Worm (Caenorhabditis elegans) whole organism, L2 larva: ENCODE results near the gene T05G5.4.

Experiments
- alr-1 ChIP-seq: fragments of 150-350 bp; optimal IDR thresholded peaks from 2 replicates; lab custom pipeline; 2014; ENCODE audit warnings: missing biosample characterization, missing genetic modification characterization
- elt-1 ChIP-seq: fragments of 150-350 bp; optimal IDR thresholded peaks from 2 replicates; lab custom pipeline; 2014; ENCODE audit warnings: missing biosample characterization, missing genetic modification characterization

- no peak for TF ChIP-seq alr-1 (tag; lab: Kevin White, UChicago)
- TF ChIP-seq elt-1 (tag; lab: Kevin White, UChicago), result no peak
Observed at ce11 chrIII:9775916-9776315, 27.2 kb downstream of the T05G5.4 start.
